Fruit fly (Drosophila melanogaster) whole organism, embryonic: ENCODE results near the gene CG6733.

Experiments used
- Atf3 ChIP-seq: fragments of 200-800 bp; sonication (Bioruptor generic); optimal IDR thresholded peaks from 3 replicates; lab custom pipeline; 2016; ENCODE audit warnings: missing biosample characterization, missing genetic modification characterization
- CG10654 ChIP-seq: fragments of 200-800 bp; sonication (Bioruptor generic); optimal IDR thresholded peaks from 2 replicates; lab custom pipeline; 2016; ENCODE audit warnings: missing biosample characterization, missing genetic modification characterization
- CG11398 ChIP-seq: fragments of 200-800 bp; sonication (Bioruptor generic); optimal IDR thresholded peaks from 2 replicates; lab custom pipeline; 2016; ENCODE audit warnings: missing biosample characterization, missing genetic modification characterization
- CG11696 ChIP-seq: fragments of 200-800 bp; sonication (Bioruptor generic); IDR thresholded peaks from 2 replicates; pipeline ENCODE4 v1.3.6; 2022; ENCODE audit warnings: missing biosample characterization, missing genetic modification characterization
- CG12236 ChIP-seq: fragments of 200-800 bp; sonication (Bioruptor generic); optimal IDR thresholded peaks from 2 replicates; lab custom pipeline; 2016; ENCODE audit warnings: missing biosample characterization, missing genetic modification characterization
- CG12744 ChIP-seq: fragments of 200-800 bp; sonication (Bioruptor generic); optimal IDR thresholded peaks from 2 replicates; lab custom pipeline; 2016; ENCODE audit warnings: missing biosample characterization, missing genetic modification characterization
- CG13123 ChIP-seq: fragments of 200-800 bp; sonication (Bioruptor generic); optimal IDR thresholded peaks from 2 replicates; lab custom pipeline; 2016; ENCODE audit warnings: missing biosample characterization, missing genetic modification characterization
- CG14965 ChIP-seq: fragments of 200-800 bp; sonication (Bioruptor generic); optimal IDR thresholded peaks from 2 replicates; lab custom pipeline; 2016; ENCODE audit warnings: missing biosample characterization, missing genetic modification characterization, borderline replicate concordance
- CG2129 ChIP-seq: fragments of 200-800 bp; sonication (Bioruptor generic); IDR thresholded peaks from 2 replicates; pipeline ENCODE4 v1.3.6; 2022; ENCODE audit warnings: missing biosample characterization, missing genetic modification characterization; ENCODE audit not compliant: partially characterized antibody
- CG2199 ChIP-seq: fragments of 200-800 bp; sonication (Bioruptor generic); IDR thresholded peaks from 3 replicates; pipeline ENCODE4 v1.3.6; 2022; ENCODE audit warnings: missing biosample characterization, missing genetic modification characterization
- CG2889 ChIP-seq: fragments of 200-800 bp; sonication (Bioruptor generic); IDR thresholded peaks from 3 replicates; pipeline ENCODE4 v1.3.6; 2022; ENCODE audit warnings: missing biosample characterization, missing genetic modification characterization
- CG32772 ChIP-seq: fragments of 200-800 bp; sonication (Bioruptor generic); IDR thresholded peaks from 2 replicates; pipeline ENCODE4 v1.3.6; 2022; ENCODE audit warnings: missing biosample characterization, missing genetic modification characterization
- CG34422 ChIP-seq: fragments of 200-800 bp; sonication (Bioruptor generic); IDR thresholded peaks from 3 replicates; pipeline ENCODE4 v1.3.6; 2022; ENCODE audit warnings: missing biosample characterization, missing genetic modification characterization
- CG4328 ChIP-seq: fragments of 200-800 bp; sonication (Bioruptor generic); optimal IDR thresholded peaks from 3 replicates; lab custom pipeline; 2017; ENCODE audit warnings: missing biosample characterization, missing genetic modification reagents, missing genetic modification characterization
- CG5180 ChIP-seq: fragments of 200-800 bp; sonication (Bioruptor generic); optimal IDR thresholded peaks from 3 replicates; lab custom pipeline; 2017; ENCODE audit warnings: missing biosample characterization, missing genetic modification characterization, mild to moderate bottlenecking, moderate library complexity, missing genetic modification reagents
- CG5245 ChIP-seq: fragments of 200-800 bp; sonication (Bioruptor generic); optimal IDR thresholded peaks from 3 replicates; lab custom pipeline; 2016; ENCODE audit warnings: missing biosample characterization, missing genetic modification characterization
- CG6254 ChIP-seq: fragments of 200-800 bp; sonication (Bioruptor generic); optimal IDR thresholded peaks from 3 replicates; lab custom pipeline; 2017; ENCODE audit warnings: mild to moderate bottlenecking, missing biosample characterization, missing genetic modification reagents, missing genetic modification characterization
- CG8089 ChIP-seq: fragments of 200-800 bp; sonication (Bioruptor generic); optimal IDR thresholded peaks from 3 replicates; lab custom pipeline; 2016; ENCODE audit warnings: missing biosample characterization, missing genetic modification characterization
- CG8765 ChIP-seq: fragments of 200-800 bp; sonication (Bioruptor generic); IDR thresholded peaks from 2 replicates; pipeline ENCODE4 v1.3.6; 2022; ENCODE audit warnings: missing biosample characterization, missing genetic modification characterization
- CG9609 ChIP-seq: fragments of 200-800 bp; sonication (Bioruptor generic); optimal IDR thresholded peaks from 3 replicates; lab custom pipeline; 2016; ENCODE audit warnings: missing biosample characterization, missing genetic modification characterization
- CHES-1-like ChIP-seq: fragments of 200-800 bp; sonication (Bioruptor generic); optimal IDR thresholded peaks from 2 replicates; lab custom pipeline; 2016; ENCODE audit warnings: missing biosample characterization, missing genetic modification characterization
- Doc2 ChIP-seq: fragments of 200-800 bp; sonication (Bioruptor generic); IDR thresholded peaks from 2 replicates; pipeline ENCODE4 v1.3.6; 2022; ENCODE audit warnings: missing biosample characterization, missing genetic modification characterization
- Dp ChIP-seq: fragments of 200-800 bp; sonication (Bioruptor generic); optimal IDR thresholded peaks from 2 replicates; lab custom pipeline; 2018; ENCODE audit warnings: missing biosample characterization, mild to moderate bottlenecking, missing genetic modification characterization, moderate library complexity
- Gug ChIP-seq: fragments of 200-800 bp; sonication (Bioruptor generic); IDR thresholded peaks from 4 replicates; pipeline ENCODE4 v1.3.6; 2022; ENCODE audit warnings: missing biosample characterization, missing genetic modification characterization
- Hr78 ChIP-seq, 2 experiments: fragments of 200-800 bp in 1 of 2; fragments of >200 bp in 1 of 2; sonication (Bioruptor generic) in 1 of 2; optimal IDR thresholded peaks; 2 replicates each; lab custom pipeline; 2017 to 2019; ENCODE audit warnings: missing biosample characterization in 2 of 2, missing genetic modification characterization in 2 of 2, mild to moderate bottlenecking in 1 of 2, moderate library complexity in 1 of 2
- Jarid2 ChIP-seq: fragments of 200-800 bp; sonication (Bioruptor generic); optimal IDR thresholded peaks from 3 replicates; lab custom pipeline; 2017; ENCODE audit warnings: mild to moderate bottlenecking, missing biosample characterization, missing genetic modification reagents, missing genetic modification characterization
- MBD-R2 ChIP-seq: fragments of 200-800 bp; sonication (Bioruptor generic); IDR thresholded peaks from 2 replicates; pipeline ENCODE4 v1.3.6; 2022; ENCODE audit warnings: missing biosample characterization, missing genetic modification characterization
- Mad ChIP-seq: fragments of 200-800 bp; sonication (Bioruptor generic); optimal IDR thresholded peaks from 2 replicates; lab custom pipeline; 2016; ENCODE audit warnings: missing biosample characterization, missing genetic modification characterization
- Rx ChIP-seq: fragments of 200-800 bp; sonication (Bioruptor generic); IDR thresholded peaks from 2 replicates; pipeline ENCODE4 v1.3.6; 2022; ENCODE audit warnings: missing biosample characterization, missing genetic modification characterization
- Sry-β ChIP-seq: fragments of 200-800 bp; sonication (Bioruptor generic); optimal IDR thresholded peaks from 2 replicates; lab custom pipeline; 2018; ENCODE audit warnings: missing biosample characterization, mild to moderate bottlenecking, missing genetic modification characterization, moderate library complexity
- Xrp1 ChIP-seq: fragments of 200-800 bp; sonication (Bioruptor generic); IDR thresholded peaks from 2 replicates; pipeline ENCODE4 v1.3.6; 2022; ENCODE audit warnings: missing biosample characterization, missing genetic modification characterization
- ash1 ChIP-seq: fragments of 200-800 bp; sonication (Bioruptor generic); optimal IDR thresholded peaks from 2 replicates; lab custom pipeline; 2018; ENCODE audit warnings: missing biosample characterization, mild to moderate bottlenecking, missing genetic modification characterization
- dm ChIP-seq: fragments of 200-800 bp; sonication (Bioruptor generic); optimal IDR thresholded peaks from 3 replicates; lab custom pipeline; 2016; ENCODE audit warnings: missing biosample characterization, missing genetic modification characterization
- eve ChIP-seq, 2 experiments: fragments of >200 bp; optimal IDR thresholded peaks; 2 replicates each; lab custom pipeline; 2017; ENCODE audit warnings: missing biosample characterization in 2 of 2, missing genetic modification characterization in 2 of 2
- kay ChIP-seq: fragments of 200-800 bp; sonication (Bioruptor generic); optimal IDR thresholded peaks from 2 replicates; lab custom pipeline; 2016; ENCODE audit warnings: missing biosample characterization, missing genetic modification characterization
- klu ChIP-seq: fragments of 200-800 bp; sonication (Bioruptor generic); IDR thresholded peaks from 2 replicates; pipeline ENCODE4 v1.3.6; 2022; ENCODE audit warnings: missing biosample characterization, missing genetic modification characterization
- knrl ChIP-seq: fragments of 200-800 bp; sonication (Bioruptor generic); IDR thresholded peaks from 3 replicates; pipeline ENCODE4 v1.3.6; 2022; ENCODE audit warnings: missing biosample characterization, missing genetic modification characterization; ENCODE audit not compliant: partially characterized antibody
- lbe ChIP-seq: fragments of 200-800 bp; sonication (Bioruptor generic); optimal IDR thresholded peaks from 2 replicates; lab custom pipeline; 2016; ENCODE audit warnings: missing biosample characterization, mild to moderate bottlenecking, missing genetic modification characterization
- nmo ChIP-seq: fragments of 200-800 bp; sonication (Bioruptor generic); optimal IDR thresholded peaks from 2 replicates; lab custom pipeline; 2018; ENCODE audit warnings: missing biosample characterization, mild to moderate bottlenecking, missing genetic modification characterization, moderate library complexity
- oc ChIP-seq: fragments of 200-800 bp; sonication (Bioruptor generic); optimal IDR thresholded peaks from 2 replicates; lab custom pipeline; 2018; ENCODE audit warnings: missing biosample characterization, mild to moderate bottlenecking, missing genetic modification characterization, moderate library complexity
- onecut ChIP-seq: fragments of 200-800 bp; sonication (Bioruptor generic); IDR thresholded peaks from 2 replicates; pipeline ENCODE4 v1.3.6; 2022; ENCODE audit warnings: missing biosample characterization, missing genetic modification characterization
- otp ChIP-seq: fragments of 200-800 bp; sonication (Bioruptor generic); IDR thresholded peaks from 3 replicates; pipeline ENCODE4, ENCODE4 v1.3.6; 2022; ENCODE audit warnings: missing biosample characterization, missing genetic modification characterization
- p53 ChIP-seq: fragments of 200-800 bp; sonication (Bioruptor generic); optimal IDR thresholded peaks from 2 replicates; lab custom pipeline; 2016; ENCODE audit warnings: missing biosample characterization, missing genetic modification characterization
- pho ChIP-seq: fragments of 200-800 bp; sonication (Bioruptor generic); optimal IDR thresholded peaks from 2 replicates; lab custom pipeline; 2016; ENCODE audit warnings: missing biosample characterization, missing genetic modification characterization
- scrt ChIP-seq: fragments of 200-800 bp; sonication (Bioruptor generic); optimal IDR thresholded peaks from 2 replicates; lab custom pipeline; 2018; ENCODE audit warnings: missing biosample characterization, mild to moderate bottlenecking, missing genetic modification characterization, moderate library complexity
- sens-2 ChIP-seq: fragments of 200-800 bp; sonication (Bioruptor generic); IDR thresholded peaks from 2 replicates; pipeline ENCODE4 v1.3.6; 2022; ENCODE audit warnings: missing biosample characterization, missing genetic modification characterization
- slp2 ChIP-seq: fragments of 200-800 bp; sonication (Bioruptor generic); optimal IDR thresholded peaks from 2 replicates; lab custom pipeline; 2016; ENCODE audit warnings: missing biosample characterization, missing genetic modification characterization
- sna ChIP-seq: fragments of 200-800 bp; sonication (Bioruptor generic); IDR thresholded peaks from 2 replicates; pipeline ENCODE4 v1.3.6; 2022; ENCODE audit warnings: missing biosample characterization, missing genetic modification characterization; ENCODE audit not compliant: partially characterized antibody
- ttk ChIP-seq: fragments of 200-800 bp; sonication (Bioruptor generic); IDR thresholded peaks from 2 replicates; pipeline ENCODE4 v2.1.2; 2022; ENCODE audit warnings: missing biosample characterization, missing genetic modification characterization
- zfh2 ChIP-seq: fragments of 200-800 bp; sonication (Bioruptor generic); optimal IDR thresholded peaks from 2 replicates; lab custom pipeline; 2016; ENCODE audit warnings: missing biosample characterization, missing genetic modification characterization

Gene CG6733

DNA sequence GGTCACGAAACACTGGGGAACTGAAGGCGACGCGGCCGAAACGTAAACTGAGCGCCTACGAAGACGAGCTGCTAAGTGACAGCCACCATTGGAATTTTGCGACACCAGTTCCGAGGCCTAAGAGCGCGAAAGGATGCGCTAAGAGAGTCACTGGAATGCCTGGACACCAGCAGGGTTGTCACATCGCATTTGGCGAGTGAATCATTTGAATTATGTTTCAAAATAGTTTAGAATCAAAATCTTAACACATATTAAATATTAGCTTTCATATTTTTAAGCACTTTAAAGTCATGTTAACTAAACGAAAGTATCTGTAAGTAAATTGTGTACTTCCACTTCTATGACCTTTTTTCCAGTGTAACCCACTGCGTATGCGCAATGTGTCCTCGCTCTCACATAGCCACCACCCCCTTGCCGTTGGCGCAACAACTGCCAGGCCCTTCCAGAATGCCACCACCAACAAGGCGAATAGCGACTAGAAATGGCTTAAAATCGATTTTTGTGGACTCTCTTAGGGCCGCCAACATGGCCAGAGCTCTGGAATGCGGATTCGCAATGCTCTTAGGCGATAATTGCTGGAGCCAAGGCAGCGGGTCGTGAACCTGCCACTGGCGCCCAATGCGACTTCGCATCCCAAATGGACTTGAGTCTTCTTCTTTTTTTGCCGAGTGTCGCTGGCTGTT lies 15.3 kb downstream of the CG6733 start, which contains the start of gene Cow (continued):
- TF ChIP-seq CG12744 (no peak), nmo (GFP tag; lab: Kevin White, UChicago) (peak; percentile 41), scrt (GFP tag; lab: Kevin White, UChicago) (peak; percentile 73), CG12236 (GFP tag; lab: Kevin White, UChicago) (no peak), Sry-β (no peak), Dp (no peak), CG11696 (no peak), Doc2 (GFP tag; lab: Robert Waterston, UW) (no peak), klu (GFP tag; lab: Robert Waterston, UW) (no peak), CHES-1-like (GFP tag; lab: Kevin White, UChicago) (peak; percentile 48), sens-2 (GFP tag; lab: Robert Waterston, UW) (no peak), CG32772 (GFP tag; lab: Robert Waterston, UW) (peak; percentile 54; the same call in 1 of the 2 replicates), CG5245 (GFP tag; lab: Kevin White, UChicago) (peak; percentile 4), CG11398 (no peak), Hr78 (GFP tag; optimal IDR thresholded peaks at IDR 0.05; lab: Kevin White, UChicago) (no peak), onecut (GFP tag; lab: Robert Waterston, UW) (peak; percentile 95), knrl (GFP tag; lab: Robert Waterston, UW) (no peak), otp (GFP tag; lab: Robert Waterston, UW) (no peak), sna (no peak), CG10654 (peak; percentile 9), p53 (no peak), eve (GFP tag; optimal IDR thresholded peaks at IDR 0.05; lab: Kevin White, UChicago) (no peak), zfh2 (GFP tag; lab: Kevin White, UChicago) (peak; percentile 50), ash1 (GFP tag; lab: Kevin White, UChicago) (no peak), kay (GFP tag; lab: Kevin White, UChicago) (peak; percentile 36), CG14965 (GFP tag; lab: Kevin White, UChicago) (no peak), lbe (GFP tag; lab: Kevin White, UChicago) (no peak), MBD-R2 (peak; percentile 39; the same call in 1 of the 2 replicates), CG34422 (GFP tag; lab: Robert Waterston, UW) (peak; percentile 43; the same call in 1 of the 3 replicates), CG13123 (GFP tag; lab: Kevin White, UChicago) (no peak), CG9609 (peak; percentile 28), Rx (GFP tag; lab: Robert Waterston, UW) (0 out of 2 replicates have a peak, but pooled peaks have one; percentile 36), Mad (peak; percentile 16), Atf3 (no peak), slp2 (GFP tag; lab: Kevin White, UChicago) (peak; percentile 14), Xrp1 (peak; percentile 74), CG2889 (GFP tag; lab: Robert Waterston, UW) (no peak; the same call in 2 of the 3 replicates), ttk (GFP tag; lab: Robert Waterston, UW) (peak; percentile 66), dm (GFP tag; lab: Kevin White, UChicago) (no peak), oc (no peak), pho (GFP tag; lab: Kevin White, UChicago) (peak; percentile 69), CG4328 (GFP tag; lab: Kevin White, UChicago) (no peak), CG2129 (GFP tag; lab: Robert Waterston, UW) (no peak), Jarid2 (GFP tag; lab: Kevin White, UChicago) (peak; percentile 6), Gug (peak; percentile 30; the same call in 1 of the 4 replicates), CG2199 (GFP tag; lab: Robert Waterston, UW) (no peak), CG8089 (GFP tag; lab: Kevin White, UChicago) (peak; percentile 6), CG8765 (no peak), CG5180 (GFP tag; lab: Kevin White, UChicago) (no peak), CG6254 (no peak)
